Worm (Caenorhabditis elegans): ENCODE results near the gene T16G1.4.

The T16G1.4 gene

ce11 chrV:12941797-12942474 is at the start of gene T16G1.4:
Gene T16G1.4, minus strand, starts transcription at chrV:12941847.
- TF ChIP-seq nhr-232 (tag; optimal IDR thresholded peaks at IDR 0.05) = no peak
- no peak for TF ChIP-seq nhr-11 (tag; optimal IDR thresholded peaks at IDR 0.05)
- no peak for TF ChIP-seq ceh-31 (tag; optimal IDR thresholded peaks at IDR 0.05)
- no peak for TF ChIP-seq pat-9 (tag; optimal IDR thresholded peaks at IDR 0.05)
- no peak for TF ChIP-seq mec-3 (tag; optimal IDR thresholded peaks at IDR 0.05; ENCODE audit: borderline replicate concordance)
- no peak for TF ChIP-seq ref-2 (tag; optimal IDR thresholded peaks at IDR 0.05)
- TF ChIP-seq nfya-1 (tag; optimal IDR thresholded peaks at IDR 0.05) = no peak
- no peak for TF ChIP-seq Y22D7AL.16 (tag; optimal IDR thresholded peaks at IDR 0.05)
- no peak for TF ChIP-seq dmd-4 (tag; optimal IDR thresholded peaks at IDR 0.05; ENCODE audit: borderline replicate concordance)
- no peak for TF ChIP-seq gmeb-2 (tag; optimal IDR thresholded peaks at IDR 0.05)
- no peak for TF ChIP-seq unc-55 (GFP tag; optimal IDR thresholded peaks at IDR 0.05)
- no peak for TF ChIP-seq ama-1 (optimal IDR thresholded peaks at IDR 0.05)
- no peak for TF ChIP-seq tbx-7 (tag; optimal IDR thresholded peaks at IDR 0.05)
- TF ChIP-seq C08G9.2 (tag; optimal IDR thresholded peaks at IDR 0.05) = no peak
- TF ChIP-seq C38D4.7 (GFP tag; optimal IDR thresholded peaks at IDR 0.05) = no peak
- no peak for TF ChIP-seq ceh-30 (tag; optimal IDR thresholded peaks at IDR 0.05)

- no peak for TF ChIP-seq odd-2 (tag; optimal IDR thresholded peaks at IDR 0.05)
- no peak for TF ChIP-seq fkh-6 (tag; optimal IDR thresholded peaks at IDR 0.05)
- TF ChIP-seq pha-4 (tag; optimal IDR thresholded peaks at IDR 0.05) = no peak
- no peak for TF ChIP-seq ceh-2 (tag; optimal IDR thresholded peaks at IDR 0.05)
- no peak for TF ChIP-seq ceh-14 (tag; optimal IDR thresholded peaks at IDR 0.05)
- no peak for TF ChIP-seq tbx-2 (tag; optimal IDR thresholded peaks at IDR 0.05)
- no peak for TF ChIP-seq sox-2 (GFP tag; IDR thresholded peaks at IDR 0.05)
- TF ChIP-seq ref-2 (tag; optimal IDR thresholded peaks at IDR 0.05) = no peak
- no peak for TF ChIP-seq ceh-18 (tag; optimal IDR thresholded peaks at IDR 0.05)
- TF ChIP-seq dve-1 (tag; optimal IDR thresholded peaks at IDR 0.05) = no peak
- no peak for TF ChIP-seq fkh-10 (GFP tag; optimal IDR thresholded peaks at IDR 0.05)
- TF ChIP-seq npax-4 (tag; optimal IDR thresholded peaks at IDR 0.05) = no peak
- no peak for TF ChIP-seq tbx-7 (tag; optimal IDR thresholded peaks at IDR 0.05)
- TF ChIP-seq gmeb-2 (tag; optimal IDR thresholded peaks at IDR 0.05) = no peak
- no peak for TF ChIP-seq nhr-232 (tag; optimal IDR thresholded peaks at IDR 0.05)
- no peak for TF ChIP-seq nfya-1 (tag; optimal IDR thresholded peaks at IDR 0.05)
- TF ChIP-seq unc-55 (GFP tag; optimal IDR thresholded peaks at IDR 0.05) = no peak
- no peak for TF ChIP-seq hlh-30 (tag; optimal IDR thresholded peaks at IDR 0.05; ENCODE audit: insufficient read depth)
- TF ChIP-seq ets-4 (tag; optimal IDR thresholded peaks at IDR 0.05) = no peak
- TF ChIP-seq madf-2 (tag; optimal IDR thresholded peaks at IDR 0.05) = no peak
Observed at ce11 chrV:12988256-12988655, 46.6 kb upstream of the T16G1.4 start, which contains the start of gene F15B9.8. Gene F15B9.8, plus strand, starts transcription at chrV:12988556.

- TF ChIP-seq ahr-1 (tag; optimal IDR thresholded peaks at IDR 0.05) (no peak), ceh-31 (tag; optimal IDR thresholded peaks at IDR 0.05) (no peak), lim-6 (tag; optimal IDR thresholded peaks at IDR 0.05) (no peak), sox-2 (GFP tag; IDR thresholded peaks at IDR 0.05) (no peak), pat-9 (tag; optimal IDR thresholded peaks at IDR 0.05) (no peak), nfya-1 (tag; optimal IDR thresholded peaks at IDR 0.05) (no peak), unc-86 (tag; optimal IDR thresholded peaks at IDR 0.05) (no peak), Y22D7AL.16 (tag; optimal IDR thresholded peaks at IDR 0.05) (no peak), unc-55 (GFP tag; optimal IDR thresholded peaks at IDR 0.05) (no peak), K09A11.1 (tag; optimal IDR thresholded peaks at IDR 0.05; ENCODE audit: insufficient read depth) (no peak), pha-2 (tag; optimal IDR thresholded peaks at IDR 0.05) (no peak), lin-11 (tag; optimal IDR thresholded peaks at IDR 0.05) (no peak), pax-1 (tag; optimal IDR thresholded peaks at IDR 0.05) (no peak), hlh-13 (GFP tag; optimal IDR thresholded peaks at IDR 0.05) (no peak), hlh-8 (tag; optimal IDR thresholded peaks at IDR 0.05) (no peak), ceh-34 (tag; optimal IDR thresholded peaks at IDR 0.05) (no peak), ttx-3 (tag; optimal IDR thresholded peaks at IDR 0.05) (no peak), syd-9 (tag; optimal IDR thresholded peaks at IDR 0.05) (no peak), ceh-6 (GFP tag; optimal IDR thresholded peaks at IDR 0.05) (no peak), dve-1 (tag; optimal IDR thresholded peaks at IDR 0.05) (no peak)
Observed at ce11 chrV:12987061-12987460, 45.4 kb upstream of the T16G1.4 start, which contains the start of gene shw-3. Gene shw-3, minus strand, starts transcription at chrV:12987161.

All from whole organism, late embryonic.